Worm (Caenorhabditis elegans): Measurements from ENCODE around the gene col-2.

DNA sequence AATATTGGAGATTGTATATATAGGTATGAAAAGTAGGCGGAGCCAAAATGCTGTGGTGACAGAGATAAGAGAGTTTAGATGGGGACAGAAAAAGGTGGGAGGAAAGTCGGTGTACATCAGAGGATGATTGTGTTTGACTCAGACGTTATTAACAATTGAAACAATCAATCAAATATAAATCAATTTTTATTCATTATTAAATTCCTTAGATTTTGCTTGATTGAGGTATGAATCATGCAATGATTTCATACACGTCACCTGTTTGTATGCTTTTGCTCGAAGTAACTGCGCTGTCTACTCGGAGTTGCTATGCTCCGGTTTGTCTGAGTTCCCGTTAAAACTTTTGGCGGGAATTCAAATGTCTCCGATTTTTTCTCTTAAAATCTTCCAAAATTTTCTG is 29.9 kb upstream of the col-2 start, which contains the start of gene C04G2.10:
- TF ChIP-seq nhr-237 (tag; optimal IDR thresholded peaks at IDR 0.05), result no peak
- no peak for TF ChIP-seq unc-62 (GFP tag; optimal IDR thresholded peaks at IDR 0.05)

Measured in whole organism, L1 larva.